Fruit fly (Drosophila melanogaster) whole organism, adult: ENCODE results near the gene para.

Experiments
- CG11617 ChIP-seq: fragments of 200-800 bp; sonication (Bioruptor generic); optimal IDR thresholded peaks from 2 replicates; lab custom pipeline; 2017; ENCODE audit warnings: mild to moderate bottlenecking, missing biosample characterization, missing genetic modification reagents, missing genetic modification characterization
- CG12768 ChIP-seq: fragments of 200-800 bp; sonication (Bioruptor generic); optimal IDR thresholded peaks from 2 replicates; lab custom pipeline; 2017; ENCODE audit warnings: missing biosample characterization, missing genetic modification characterization, mild to moderate bottlenecking, moderate library complexity, missing genetic modification reagents
- CG14711 ChIP-seq: fragments of 200-800 bp; sonication (Bioruptor generic); optimal IDR thresholded peaks from 2 replicates; lab custom pipeline; 2018; ENCODE audit warnings: missing biosample characterization, mild to moderate bottlenecking, missing genetic modification characterization, moderate library complexity
- CG1620 ChIP-seq: fragments of 200-800 bp; sonication (Bioruptor generic); optimal IDR thresholded peaks from 2 replicates; lab custom pipeline; 2016; ENCODE audit warnings: missing biosample characterization, missing genetic modification characterization
- CG33017 ChIP-seq: fragments of 200-800 bp; sonication (Bioruptor generic); optimal IDR thresholded peaks from 2 replicates; lab custom pipeline; 2018; ENCODE audit warnings: missing biosample characterization, mild to moderate bottlenecking, missing genetic modification characterization, moderate library complexity
- CG5204 ChIP-seq: fragments of 200-800 bp; sonication (Bioruptor generic); optimal IDR thresholded peaks from 2 replicates; lab custom pipeline; 2016; ENCODE audit warnings: missing biosample characterization, missing genetic modification characterization
- CG7045 ChIP-seq: fragments of 200-800 bp; sonication (Bioruptor generic); optimal IDR thresholded peaks from 2 replicates; lab custom pipeline; 2017; ENCODE audit warnings: missing biosample characterization, mild to moderate bottlenecking, missing genetic modification characterization
- CG7101 ChIP-seq: fragments of 200-800 bp; sonication (Bioruptor generic); optimal IDR thresholded peaks from 2 replicates; lab custom pipeline; 2018; ENCODE audit warnings: missing biosample characterization, mild to moderate bottlenecking, missing genetic modification characterization, moderate library complexity
- Crg-1 ChIP-seq: fragments of 200-800 bp; sonication (Bioruptor generic); optimal IDR thresholded peaks from 2 replicates; lab custom pipeline; 2016; ENCODE audit warnings: missing biosample characterization, missing genetic modification characterization
- Hr96 ChIP-seq: fragments of 200-800 bp; sonication (Bioruptor generic); optimal IDR thresholded peaks from 2 replicates; lab custom pipeline; 2016; ENCODE audit warnings: missing biosample characterization, missing genetic modification characterization
- Mnt ChIP-seq: fragments of 200-800 bp; sonication (Bioruptor generic); optimal IDR thresholded peaks from 2 replicates; lab custom pipeline; 2016; ENCODE audit warnings: missing biosample characterization, mild to moderate bottlenecking, missing genetic modification characterization
- bab1 ChIP-seq: fragments of 200-800 bp; sonication (Bioruptor generic); optimal IDR thresholded peaks from 3 replicates; lab custom pipeline; 2019; ENCODE audit warnings: missing biosample characterization, mild to moderate bottlenecking, missing genetic modification characterization, moderate library complexity
- cic ChIP-seq: fragments of 200-800 bp; sonication (Bioruptor generic); optimal IDR thresholded peaks from 2 replicates; lab custom pipeline; 2017; ENCODE audit warnings: missing biosample characterization, mild to moderate bottlenecking, missing genetic modification characterization, moderate library complexity
- cnc ChIP-seq, 2 experiments: fragments of >200 bp; optimal IDR thresholded peaks; 2 replicates each; lab custom pipeline; 2017
- kay ChIP-seq: fragments of 200-800 bp; sonication (Bioruptor generic); peaks from one replicate; lab custom pipeline; 2016; ENCODE audit warnings: missing biosample characterization, missing genetic modification characterization, borderline replicate concordance
- ovo ChIP-seq: fragments of 200-800 bp; sonication (Bioruptor generic); optimal IDR thresholded peaks from 2 replicates; lab custom pipeline; 2016; ENCODE audit warnings: missing biosample characterization, missing genetic modification characterization
- pad ChIP-seq: fragments of 200-800 bp; sonication (Bioruptor generic); optimal IDR thresholded peaks from 3 replicates; lab custom pipeline; 2017; ENCODE audit warnings: missing biosample characterization, missing genetic modification characterization, mild to moderate bottlenecking, moderate library complexity, missing genetic modification reagents
- tj ChIP-seq: fragments of 200-800 bp; sonication (Bioruptor generic); optimal IDR thresholded peaks from 3 replicates; lab custom pipeline; 2017; ENCODE audit warnings: missing biosample characterization, mild to moderate bottlenecking, missing genetic modification characterization, moderate library complexity

Gene para

dm6 chrX:16414451-16415368, 118.2 kb downstream of the para start, which contains the start of gene Traf-like:
Traf-like (plus strand) TSS chrX:16415046.
- TF ChIP-seq kay (GFP tag; lab: Kevin White, UChicago) (peak; percentile 55), Mnt (GFP tag; lab: Kevin White, UChicago) (peak; percentile 22), cic (GFP tag; lab: Kevin White, UChicago) (peak; percentile 38), Crg-1 (GFP tag; lab: Kevin White, UChicago) (no peak), CG33017 (no peak)

- TF ChIP-seq cnc (optimal IDR thresholded peaks at IDR 0.05; lab: Kevin White, UChicago) (no peak), Crg-1 (GFP tag; lab: Kevin White, UChicago) (no peak), CG5204 (no peak), CG14711 (no peak), CG7045 (GFP tag; lab: Kevin White, UChicago) (no peak), CG7101 (tag; lab: Kevin White, UChicago) (no peak), tj (GFP tag; lab: Kevin White, UChicago) (no peak), pad (GFP tag; lab: Kevin White, UChicago) (no peak), ovo (GFP tag; lab: Kevin White, UChicago) (no peak), cic (GFP tag; lab: Kevin White, UChicago) (no peak), Hr96 (no peak)
Observed at dm6 chrX:16406083-16406482, 126.8 kb downstream of the para start.

DNA sequence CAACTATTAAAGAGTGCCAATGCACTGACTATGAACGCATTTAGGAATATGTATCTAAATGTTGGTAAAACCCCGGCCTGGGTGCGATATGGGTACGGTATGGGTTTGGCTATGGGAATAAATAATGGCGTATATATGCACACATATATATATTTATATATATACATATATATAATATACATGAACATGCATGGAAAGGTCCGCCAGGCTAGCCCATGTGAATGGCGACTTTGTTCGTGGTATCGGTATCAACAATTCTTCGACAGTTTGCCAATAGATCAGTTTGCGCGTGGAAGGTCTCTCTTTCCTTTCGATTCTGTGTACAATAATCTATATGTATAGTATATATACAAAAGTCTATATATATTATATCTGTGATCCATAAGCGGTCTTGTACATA, 127.7 kb downstream of the para start, which contains the start of gene CG4301:
Gene CG4301, plus strand, starts transcription at position 301 of the 400 bp plus-strand sequence.
- TF ChIP-seq bab1 (GFP tag; lab: Kevin White, UChicago) = no peak
- TF ChIP-seq CG1620 = no peak
- no peak for TF ChIP-seq CG11617 (GFP tag; lab: Kevin White, UChicago)
- TF ChIP-seq Crg-1 (GFP tag; lab: Kevin White, UChicago) = no peak
- no peak for TF ChIP-seq cnc (optimal IDR thresholded peaks at IDR 0.05; lab: Kevin White, UChicago)
- TF ChIP-seq CG12768 (GFP tag; lab: Kevin White, UChicago) = no peak
